Fruit fly (Drosophila melanogaster): ENCODE measurements around the gene scny.

DNA sequence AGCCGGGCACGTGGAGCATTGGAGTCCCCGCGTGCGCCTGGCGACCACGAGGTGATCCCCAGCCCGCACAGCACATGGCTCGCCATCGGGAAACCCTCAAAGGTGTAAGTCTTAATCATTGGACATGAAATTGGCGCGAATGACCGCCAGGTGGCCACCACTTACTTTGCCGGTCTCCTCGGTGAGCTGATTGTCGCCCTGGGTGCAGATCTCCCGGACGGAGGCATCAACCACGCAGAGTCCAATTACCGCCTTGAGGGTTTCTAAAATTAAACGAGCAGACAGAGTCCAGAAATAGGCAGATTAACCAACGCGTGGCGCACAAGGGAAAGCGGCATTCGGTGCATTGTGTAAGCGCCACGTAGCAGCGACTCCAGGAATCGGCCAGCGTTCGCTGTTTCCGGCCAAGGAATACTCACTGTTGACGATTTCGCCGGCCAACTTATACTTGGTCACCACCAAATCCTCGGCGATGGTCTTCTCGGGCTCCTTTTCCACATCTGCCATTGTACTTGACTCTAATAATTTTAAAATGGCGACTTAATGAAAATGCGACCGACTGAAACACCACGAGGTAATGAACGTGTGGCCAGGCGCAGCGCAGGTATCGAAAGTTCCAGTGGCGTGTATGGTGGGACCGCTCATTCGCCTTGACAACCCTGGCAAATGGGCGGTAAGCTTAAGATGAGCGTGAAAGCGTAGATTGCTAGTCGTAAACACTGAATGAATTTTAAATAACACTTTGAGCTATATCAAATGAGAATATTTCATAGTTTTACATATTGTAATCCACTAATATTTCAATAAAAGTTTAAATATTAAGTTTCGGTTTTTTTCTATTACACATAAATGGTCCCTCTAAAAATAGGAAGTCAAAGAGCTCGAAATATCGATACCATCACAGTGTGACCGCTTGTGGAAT is 3.6 kb upstream of the scny start, which contains the start of gene CG10576:
- TF ChIP-seq CG8478 (optimal IDR thresholded peaks at IDR 0.05) (no peak), CTCF (optimal IDR thresholded peaks at IDR 0.05) (peak; percentile 30 to 59)
